Worm (Caenorhabditis elegans) whole organism, young adult: Measurements from ENCODE around the gene C14A6.7.

Experiments used
- B0035.1 ChIP-seq: sonication (generic microtip); optimal IDR thresholded peaks from 2 replicates; lab custom pipeline; 2016; ENCODE audit warnings: missing genetic modification characterization, mild to moderate bottlenecking, missing compliant biosample characterization, missing genotype, missing genetic modification reagents
- B0336.3 ChIP-seq: fragments of 200-800 bp; sonication (Bioruptor generic); IDR thresholded peaks from 2 replicates; pipeline ENCODE4 v1.3.6; 2022; ENCODE audit warnings: missing genetic modification characterization, missing compliant biosample characterization
- F22D6.2 ChIP-seq: sonication (generic microtip); optimal IDR thresholded peaks from 2 replicates; lab custom pipeline; 2016; ENCODE audit warnings: mild to moderate bottlenecking, missing genetic modification characterization, missing compliant biosample characterization
- F52B5.7 ChIP-seq: sonication (generic microtip); optimal IDR thresholded peaks from 2 replicates; lab custom pipeline; 2016; ENCODE audit warnings: mild to moderate bottlenecking, missing genetic modification characterization, missing compliant biosample characterization
- F55B11.4 ChIP-seq: sonication (generic microtip); optimal IDR thresholded peaks from 2 replicates; lab custom pipeline; 2016; ENCODE audit warnings: missing compliant biosample characterization, missing genetic modification characterization, borderline replicate concordance; ENCODE audit not compliant: insufficient read depth
- K11D2.4 ChIP-seq: fragments of 200-800 bp; sonication (Bioruptor generic); IDR thresholded peaks from 2 replicates; pipeline ENCODE4 v1.3.6; 2022; ENCODE audit warnings: missing genetic modification reagents, missing genetic modification characterization, missing compliant biosample characterization
- T26A5.8 ChIP-seq: sonication (generic microtip); optimal IDR thresholded peaks from 2 replicates; lab custom pipeline; 2016; ENCODE audit warnings: missing genetic modification characterization, missing compliant biosample characterization
- Y53G8AR.9 ChIP-seq: fragments of 200-800 bp; sonication (Bioruptor generic); conservative IDR thresholded peaks from 2 replicates; pipeline ENCODE4 v1.3.6; 2022; ENCODE audit warnings: missing genetic modification reagents, missing genetic modification characterization, missing compliant biosample characterization
- aptf-3 ChIP-seq: fragments of 200-800 bp; sonication (Bioruptor generic); IDR thresholded peaks from 2 replicates; pipeline ENCODE4 v1.3.6; 2022; ENCODE audit warnings: missing genetic modification characterization, missing compliant biosample characterization
- attf-6 ChIP-seq: fragments of 200-800 bp; sonication (Bioruptor generic); IDR thresholded peaks from 2 replicates; pipeline ENCODE4 v1.3.6; 2022; ENCODE audit warnings: missing genetic modification reagents, missing genetic modification characterization, missing compliant biosample characterization
- bed-1 ChIP-seq: fragments of 200-800 bp; sonication (Bioruptor generic); IDR thresholded peaks from 2 replicates; pipeline ENCODE4 v1.3.6; 2022; ENCODE audit warnings: missing genetic modification reagents, missing genetic modification characterization, missing compliant biosample characterization
- bed-2 ChIP-seq: fragments of 200-800 bp; sonication (Bioruptor generic); IDR thresholded peaks from 2 replicates; pipeline ENCODE4 v1.3.6; 2022; ENCODE audit warnings: missing genetic modification reagents, missing genetic modification characterization, missing compliant biosample characterization
- ceh-58 ChIP-seq: fragments of 200-800 bp; sonication (Bioruptor generic); IDR thresholded peaks from 2 replicates; pipeline ENCODE4 v1.3.6; 2022; ENCODE audit warnings: missing genetic modification characterization, missing compliant biosample characterization
- dox-1 ChIP-seq: fragments of 200-800 bp; sonication (Bioruptor generic); IDR thresholded peaks from 2 replicates; pipeline ENCODE4 v1.3.6; 2022; ENCODE audit warnings: missing genetic modification reagents, missing genetic modification characterization, missing compliant biosample characterization
- dpff-1 ChIP-seq: sonication (generic microtip); optimal IDR thresholded peaks from 2 replicates; lab custom pipeline; 2017; ENCODE audit warnings: mild to moderate bottlenecking, missing genetic modification characterization, missing compliant biosample characterization
- efl-1 ChIP-seq: fragments of 150-350 bp; optimal IDR thresholded peaks from 2 replicates; lab custom pipeline; 2014; ENCODE audit warnings: missing biosample characterization, missing genetic modification reagents, missing genetic modification characterization
- ets-4 ChIP-seq: fragments of 200-800 bp; sonication (Bioruptor generic); optimal IDR thresholded peaks from 2 replicates; lab custom pipeline; 2018; ENCODE audit warnings: mild to moderate bottlenecking, missing genetic modification characterization, missing compliant biosample characterization
- hmg-1.2 ChIP-seq: fragments of 200-800 bp; sonication (Bioruptor generic); IDR thresholded peaks from 2 replicates; pipeline ENCODE4 v1.3.6; 2022; ENCODE audit warnings: missing genetic modification reagents, missing genetic modification characterization, missing compliant biosample characterization
- hmg-20 ChIP-seq: fragments of 200-800 bp; sonication (Bioruptor generic); IDR thresholded peaks from 2 replicates; pipeline ENCODE4 v1.3.6; 2022; ENCODE audit warnings: missing genetic modification reagents, missing genetic modification characterization, missing compliant biosample characterization
- let-526 ChIP-seq: fragments of 200-800 bp; sonication (Bioruptor generic); IDR thresholded peaks from 2 replicates; pipeline ENCODE4 v1.3.6; 2022; ENCODE audit warnings: missing genetic modification reagents, missing genetic modification characterization, missing compliant biosample characterization
- lin-54 ChIP-seq: fragments of 200-800 bp; sonication (Bioruptor generic); optimal IDR thresholded peaks from 2 replicates; lab custom pipeline; 2018; ENCODE audit warnings: mild to moderate bottlenecking, missing genetic modification characterization, missing compliant biosample characterization
- lsy-27 ChIP-seq: sonication (generic microtip); optimal IDR thresholded peaks from 2 replicates; lab custom pipeline; 2017; ENCODE audit warnings: missing genetic modification characterization, mild to moderate bottlenecking, missing compliant biosample characterization, antibody characterized with exemption, missing genotype, borderline replicate concordance; ENCODE audit not compliant: insufficient read depth
- madf-3 ChIP-seq: fragments of 200-800 bp; sonication (Bioruptor generic); IDR thresholded peaks from 2 replicates; pipeline ENCODE4 v1.3.6; 2022; ENCODE audit warnings: missing genetic modification reagents, missing genetic modification characterization, missing compliant biosample characterization
- mcd-1 ChIP-seq: fragments of 200-800 bp; sonication (Bioruptor generic); IDR thresholded peaks from 2 replicates; pipeline ENCODE4 v1.3.6; 2022; ENCODE audit warnings: missing genetic modification reagents, missing genetic modification characterization, missing compliant biosample characterization
- mel-28 ChIP-seq: sonication (generic microtip); optimal IDR thresholded peaks from 2 replicates; lab custom pipeline; 2016; ENCODE audit warnings: borderline replicate concordance, mild to moderate bottlenecking, missing genetic modification characterization, missing compliant biosample characterization
- mxl-1 ChIP-seq: sonication (generic microtip); optimal IDR thresholded peaks from 2 replicates; lab custom pipeline; 2016; ENCODE audit warnings: missing genetic modification characterization, missing compliant biosample characterization
- nfya-2 ChIP-seq: fragments of 200-800 bp; sonication (Bioruptor generic); IDR thresholded peaks from 2 replicates; pipeline ENCODE4 v1.3.6; 2022; ENCODE audit warnings: missing genetic modification reagents, missing genetic modification characterization, missing compliant biosample characterization
- rec-8 ChIP-seq, 2 experiments: sonication (generic microtip); optimal IDR thresholded peaks; 2 replicates each; lab custom pipeline; 2016; ENCODE audit warnings: mild to moderate bottlenecking in 2 of 2, missing genetic modification characterization in 2 of 2, missing genetic modification reagents in 2 of 2, missing genotype in 2 of 2, missing biosample characterization in 1 of 2, missing compliant biosample characterization in 1 of 2, moderate library complexity in 1 of 2
- rpc-1 ChIP-seq, 2 experiments: fragments of 150-350 bp in 1 of 2; sonication (generic microtip) in 1 of 2; optimal IDR thresholded peaks; 2 replicates each; lab custom pipeline; 2014 to 2018; ENCODE audit warnings: missing biosample characterization in 1 of 2, missing genetic modification characterization in 1 of 2, missing genetic modification reagents in 1 of 2, missing genotype in 1 of 2
- snpc-1.1 ChIP-seq: sonication (generic microtip); optimal IDR thresholded peaks from 2 replicates; lab custom pipeline; 2017; ENCODE audit warnings: missing genetic modification characterization, mild to moderate bottlenecking, missing compliant biosample characterization, antibody characterized with exemption, moderate library complexity, missing genotype, missing genetic modification reagents; ENCODE audit not compliant: insufficient read depth
- snpc-3.4 ChIP-seq: sonication (generic microtip); optimal IDR thresholded peaks from 2 replicates; lab custom pipeline; 2017; ENCODE audit warnings: missing genetic modification characterization, mild to moderate bottlenecking, missing compliant biosample characterization, antibody characterized with exemption, moderate library complexity, missing genotype, missing genetic modification reagents
- tlf-1 ChIP-seq: fragments of 200-800 bp; sonication (Bioruptor generic); optimal IDR thresholded peaks from 2 replicates; lab custom pipeline; 2018; ENCODE audit warnings: mild to moderate bottlenecking, missing genetic modification characterization, missing compliant biosample characterization
- ztf-6 ChIP-seq: fragments of 200-800 bp; sonication (Bioruptor generic); IDR thresholded peaks from 2 replicates; pipeline ENCODE4 v1.3.6; 2022; ENCODE audit warnings: missing genetic modification reagents, missing genetic modification characterization, missing compliant biosample characterization

C14A6.7 gene

DNA sequence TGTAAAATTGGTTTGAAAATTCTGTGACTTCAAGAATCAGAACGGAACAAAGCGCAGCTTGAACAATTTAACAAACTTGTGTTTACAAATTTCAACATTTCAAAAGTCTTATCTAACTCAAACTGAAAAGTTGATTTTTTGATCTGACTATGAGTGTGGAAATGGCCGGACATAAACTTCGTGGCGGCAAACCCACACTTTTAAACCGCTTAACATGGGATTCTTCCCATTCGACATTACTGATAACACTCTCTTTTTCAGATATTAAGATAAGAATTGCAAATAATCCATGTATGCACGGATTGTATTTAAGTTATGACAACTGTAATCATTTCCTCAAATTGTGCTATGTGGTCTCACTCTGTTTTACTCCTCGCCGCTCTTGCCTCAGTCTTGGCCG lies 23.0 kb upstream of the C14A6.7 start, which contains the start of gene clec-42:
TSS of gene clec-42 (plus strand) at position 285 of the 400 bp plus-strand sequence.
- TF ChIP-seq K11D2.4 (GFP tag; lab: Robert Waterston, UW) (no peak), F55B11.4 (tag; lab: Kevin White, UChicago) (no peak), hmg-20 (GFP tag; lab: Robert Waterston, UW) (no peak), nfya-2 (GFP tag; lab: Robert Waterston, UW) (no peak), snpc-1.1 (tag; lab: Kevin White, UChicago) (no peak), bed-1 (GFP tag; lab: Robert Waterston, UW) (no peak), bed-2 (GFP tag; lab: Robert Waterston, UW) (no peak), B0336.3 (no peak), attf-6 (GFP tag; lab: Robert Waterston, UW) (no peak)

DNA sequence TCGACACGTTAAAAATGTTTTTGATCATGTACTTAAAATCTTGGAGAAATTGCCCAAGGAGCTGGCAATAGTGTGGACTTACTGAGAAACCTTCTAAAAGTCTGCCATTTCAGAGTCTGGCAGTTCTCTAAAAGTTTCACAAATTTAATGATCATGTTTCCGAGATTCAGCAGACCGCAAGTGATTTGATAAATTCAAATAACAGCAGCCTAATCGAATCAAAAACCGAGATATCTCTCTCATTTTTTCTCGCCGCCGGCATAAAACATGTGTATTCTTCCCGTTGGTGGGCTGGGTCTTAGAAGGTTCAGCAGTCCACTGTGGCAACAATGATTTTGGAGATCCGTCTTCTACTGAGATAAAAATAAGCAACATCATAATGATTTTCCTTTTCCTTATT lies 21.0 kb upstream of the C14A6.7 start, which contains the start of gene clec-246:
TSS of gene clec-246 (plus strand) at position 301 of the 400 bp plus-strand sequence.
- no peak for TF ChIP-seq ets-4 (GFP tag; lab: Kevin White, UChicago)

DNA sequence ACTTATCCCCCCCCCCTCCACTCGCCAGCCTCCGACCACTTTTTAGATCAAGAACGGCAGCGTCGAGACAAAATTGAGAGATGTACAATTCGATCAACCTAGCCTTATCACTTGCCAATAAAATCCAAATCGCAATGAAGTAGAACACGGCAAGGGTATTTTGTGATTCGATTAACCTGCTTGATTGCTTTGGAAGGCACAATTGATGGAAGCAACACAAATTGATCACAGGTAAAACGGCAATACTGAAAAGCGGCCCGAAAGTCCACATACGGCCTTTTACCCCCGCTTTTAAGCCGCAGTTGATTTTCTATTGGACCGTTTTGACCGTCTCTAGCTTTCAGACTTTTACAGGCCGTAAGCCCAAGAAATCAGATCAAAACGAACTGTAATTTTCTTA lies 20.2 kb upstream of the C14A6.7 start, which contains the start of gene clec-245:
TSS of gene clec-245 (minus strand) at position 101 of the 400 bp plus-strand sequence.
- TF ChIP-seq Y53G8AR.9 (GFP tag; lab: Robert Waterston, UW) (no peak), hmg-1.2 (GFP tag; lab: Robert Waterston, UW) (no peak), madf-3 (GFP tag; lab: Robert Waterston, UW) (no peak), hmg-20 (GFP tag; lab: Robert Waterston, UW) (no peak), ztf-6 (no peak), dox-1 (GFP tag; lab: Robert Waterston, UW) (no peak), T26A5.8 (tag; lab: Kevin White, UChicago) (no peak), lsy-27 (tag; lab: Kevin White, UChicago) (no peak), ceh-58 (GFP tag; lab: Robert Waterston, UW) (no peak), F22D6.2 (tag; lab: Kevin White, UChicago) (no peak), dpff-1 (tag; lab: Kevin White, UChicago) (no peak)

ce11 chrV:18184910-18185309 lies 16.7 kb upstream of the C14A6.7 start, which contains the start of gene C31G12.3:
C31G12.3 (plus strand) TSS chrV:18185210.
- TF ChIP-seq lin-54 (no peak), dox-1 (GFP tag; lab: Robert Waterston, UW) (no peak), aptf-3 (GFP tag; lab: Robert Waterston, UW) (no peak), efl-1 (no peak), attf-6 (GFP tag; lab: Robert Waterston, UW) (no peak), mcd-1 (GFP tag; lab: Robert Waterston, UW) (no peak), madf-3 (GFP tag; lab: Robert Waterston, UW) (no peak), nfya-2 (GFP tag; lab: Robert Waterston, UW) (no peak), let-526 (GFP tag; lab: Robert Waterston, UW) (no peak), mel-28 (no peak), rpc-1 (optimal IDR thresholded peaks at IDR 0.05; lab: Kevin White, UChicago) (no peak), rpc-1 (tag; optimal IDR thresholded peaks at IDR 0.05; lab: Kevin White, UChicago) (no peak), F52B5.7 (tag; lab: Kevin White, UChicago) (no peak), rec-8 (tag; optimal IDR thresholded peaks at IDR 0.05; lab: Kevin White, UChicago) (no peak), snpc-3.4 (no peak), tlf-1 (no peak), mxl-1 (tag; lab: Kevin White, UChicago) (no peak), B0035.1 (tag; lab: Kevin White, UChicago) (no peak)
